Fruit fly (Drosophila melanogaster) whole organism, pupa: Measurements from ENCODE around the gene saturn.

Source experiments
- CG13204 ChIP-seq: fragments of 200-800 bp; sonication (Bioruptor generic); optimal IDR thresholded peaks from 2 replicates; lab custom pipeline; 2018; ENCODE audit warnings: missing biosample characterization, mild to moderate bottlenecking, missing genetic modification characterization, moderate library complexity
- CG14655 ChIP-seq: fragments of 200-800 bp; sonication (Bioruptor generic); optimal IDR thresholded peaks from 3 replicates; lab custom pipeline; 2017; ENCODE audit warnings: mild to moderate bottlenecking, missing biosample characterization, missing genetic modification reagents, missing genetic modification characterization
- CG15710 ChIP-seq: fragments of 200-800 bp; sonication (Bioruptor generic); optimal IDR thresholded peaks from 2 replicates; lab custom pipeline; 2018; ENCODE audit warnings: missing biosample characterization, mild to moderate bottlenecking, missing genetic modification characterization, moderate library complexity
- CG17806 ChIP-seq: fragments of 200-800 bp; sonication (Bioruptor generic); optimal IDR thresholded peaks from 2 replicates; lab custom pipeline; 2018; ENCODE audit warnings: missing biosample characterization, mild to moderate bottlenecking, missing genetic modification characterization, moderate library complexity
- CG32121 ChIP-seq: fragments of 200-800 bp; sonication (Bioruptor generic); IDR thresholded peaks from 2 replicates; pipeline ENCODE4 v1.3.6; 2022; ENCODE audit warnings: missing biosample characterization, missing genetic modification characterization
- CG4496 ChIP-seq: fragments of 200-800 bp; sonication (Bioruptor generic); IDR thresholded peaks from 3 replicates; pipeline ENCODE4 v1.3.6; 2022; ENCODE audit warnings: missing biosample characterization, missing genetic modification characterization
- CG8159 ChIP-seq: fragments of 200-800 bp; sonication (Bioruptor generic); optimal IDR thresholded peaks from 3 replicates; lab custom pipeline; 2018; ENCODE audit warnings: missing biosample characterization, mild to moderate bottlenecking, missing genetic modification characterization, moderate library complexity
- CG8301 ChIP-seq: fragments of 200-800 bp; sonication (Bioruptor generic); optimal IDR thresholded peaks from 2 replicates; lab custom pipeline; 2018; ENCODE audit warnings: missing biosample characterization, mild to moderate bottlenecking, missing genetic modification characterization
- EcR ChIP-seq: fragments of 200-800 bp; sonication (Bioruptor generic); optimal IDR thresholded peaks from 3 replicates; lab custom pipeline; 2019; ENCODE audit warnings: missing biosample characterization, missing genetic modification characterization, mild to moderate bottlenecking, moderate library complexity, missing genetic modification reagents
- Pif1B ChIP-seq: fragments of 200-800 bp; sonication (Bioruptor generic); optimal IDR thresholded peaks from 3 replicates; lab custom pipeline; 2016; ENCODE audit warnings: missing biosample characterization, missing genetic modification characterization
- Snoo ChIP-seq: fragments of 200-800 bp; sonication (Bioruptor generic); optimal IDR thresholded peaks from 3 replicates; lab custom pipeline; 2017; ENCODE audit warnings: missing biosample characterization, mild to moderate bottlenecking, missing genetic modification characterization, inconsistent platforms
- gl ChIP-seq: fragments of 200-800 bp; sonication (Bioruptor generic); optimal IDR thresholded peaks from 2 replicates; lab custom pipeline; 2018; ENCODE audit warnings: missing biosample characterization, mild to moderate bottlenecking, missing genetic modification characterization

DNA sequence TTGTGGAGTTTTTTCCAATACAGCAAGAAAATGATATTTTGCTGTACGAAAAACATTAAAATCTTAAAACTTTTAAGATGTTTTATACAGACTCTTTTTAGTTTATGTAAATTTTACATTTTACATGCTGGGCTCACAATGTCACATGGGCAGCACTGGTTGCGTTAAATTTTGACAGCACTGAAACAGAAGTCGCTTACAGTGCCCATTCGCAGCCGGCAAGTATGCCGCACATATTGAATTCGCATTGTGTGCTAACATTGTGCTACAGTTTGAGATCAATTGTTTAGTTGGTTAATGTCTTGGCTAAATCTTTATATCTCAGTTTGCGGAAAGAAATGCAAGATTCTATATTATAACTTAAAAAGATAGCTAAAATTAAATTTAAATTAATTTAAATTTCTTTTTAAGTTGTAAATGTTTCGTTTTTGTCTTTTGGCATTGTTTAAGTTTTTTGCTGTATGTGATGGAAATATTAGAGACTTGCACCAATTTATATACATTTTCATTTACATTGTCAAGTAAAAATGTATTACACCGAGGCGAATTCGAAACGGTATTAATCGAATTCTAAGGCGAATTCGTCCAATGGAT lies 9.3 kb downstream of the saturn start:
- TF ChIP-seq Snoo (no peak), CG4496 (GFP tag; lab: Robert Waterston, UW) (no peak), CG13204 (no peak), gl (no peak), CG14655 (no peak), CG17806 (tag; lab: Kevin White, UChicago) (no peak), CG15710 (no peak), CG8159 (tag; lab: Kevin White, UChicago) (no peak), EcR (GFP tag; lab: Kevin White, UChicago) (no peak), Pif1B (GFP tag; lab: Kevin White, UChicago) (no peak), CG8301 (tag; lab: Kevin White, UChicago) (no peak), CG32121 (no peak)
